Worm (Caenorhabditis elegans) whole organism, L4 larva: ENCODE measurements around the gene klf-3.

ENCODE experiments used
- ceh-82 ChIP-seq: sonication (generic microtip); optimal IDR thresholded peaks from 2 replicates; lab custom pipeline; 2017; ENCODE audit warnings: missing biosample characterization, missing genetic modification characterization
- daf-19 ChIP-seq: fragments of 200-800 bp; sonication (Bioruptor generic); conservative IDR thresholded peaks from 2 replicates; pipeline ENCODE4 v1.3.6; 2022; ENCODE audit warnings: missing genetic modification characterization, missing compliant biosample characterization
- jun-1 ChIP-seq: fragments of 150-350 bp; optimal IDR thresholded peaks from 2 replicates; lab custom pipeline; 2014; ENCODE audit warnings: missing biosample characterization, missing genetic modification reagents, missing genetic modification characterization
- lin-15B ChIP-seq: fragments of 150-350 bp; sonication (generic microtip); optimal IDR thresholded peaks from 3 replicates; lab custom pipeline; 2014; ENCODE audit warnings: missing biosample characterization, missing genetic modification characterization
- nhr-76 ChIP-seq: fragments of 150-350 bp; optimal IDR thresholded peaks from 2 replicates; lab custom pipeline; 2014; ENCODE audit warnings: missing biosample characterization, missing genetic modification characterization
- pha-4 ChIP-seq, 2 experiments: fragments of 150-350 bp in 1 of 2; fragments of 200-800 bp in 1 of 2; sonication (Bioruptor generic) in 1 of 2; IDR thresholded peaks in 1 of 2; optimal IDR thresholded peaks in 1 of 2; 2 replicates each; pipeline versions ENCODE4 v1.3.6 to Lab custom; 2014 to 2022; ENCODE audit warnings: missing genetic modification characterization in 2 of 2, missing genetic modification reagents in 2 of 2, missing biosample characterization in 1 of 2, missing compliant biosample characterization in 1 of 2
- saeg-2 ChIP-seq: fragments of 200-800 bp; sonication (Bioruptor generic); IDR thresholded peaks from 2 replicates; pipeline ENCODE4 v1.3.6; 2022; ENCODE audit warnings: missing genetic modification reagents, missing genetic modification characterization, missing compliant biosample characterization

DNA sequence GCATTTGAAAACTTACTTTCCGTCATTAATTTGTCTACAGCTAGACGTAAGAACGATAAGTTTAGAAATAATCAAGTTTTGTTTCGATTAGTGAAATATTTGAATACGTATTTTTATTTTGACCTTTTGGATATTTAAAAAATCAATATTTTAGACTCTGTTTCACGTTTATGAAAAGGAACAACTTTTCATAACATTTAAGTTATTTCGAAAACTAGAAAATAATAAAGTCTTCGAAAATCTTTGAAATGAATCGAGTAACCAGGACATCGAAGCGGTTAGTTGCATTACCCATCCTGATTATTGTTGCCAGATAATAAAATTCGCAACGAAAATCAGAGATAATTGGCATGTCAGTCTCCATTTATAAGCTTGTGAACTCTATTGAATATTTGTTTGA is 35.4 kb upstream of the klf-3 start, which contains the start of gene C56C10.6:
- TF ChIP-seq nhr-76 (no peak), daf-19 (GFP tag; lab: Robert Waterston, UW) (no peak), jun-1 (tag; lab: Kevin White, UChicago) (no peak), lin-15B (tag; lab: Kevin White, UChicago) (no peak), saeg-2 (no peak), ceh-82 (tag; lab: Kevin White, UChicago) (no peak), pha-4 (GFP tag; IDR thresholded peaks at IDR 0.05; lab: Robert Waterston, UW) (no peak), pha-4 (tag; optimal IDR thresholded peaks at IDR 0.05; lab: Kevin White, UChicago) (no peak)
